Worm (Caenorhabditis elegans): Measurements from ENCODE around the gene unc-53.

The unc-53 gene

DNA sequence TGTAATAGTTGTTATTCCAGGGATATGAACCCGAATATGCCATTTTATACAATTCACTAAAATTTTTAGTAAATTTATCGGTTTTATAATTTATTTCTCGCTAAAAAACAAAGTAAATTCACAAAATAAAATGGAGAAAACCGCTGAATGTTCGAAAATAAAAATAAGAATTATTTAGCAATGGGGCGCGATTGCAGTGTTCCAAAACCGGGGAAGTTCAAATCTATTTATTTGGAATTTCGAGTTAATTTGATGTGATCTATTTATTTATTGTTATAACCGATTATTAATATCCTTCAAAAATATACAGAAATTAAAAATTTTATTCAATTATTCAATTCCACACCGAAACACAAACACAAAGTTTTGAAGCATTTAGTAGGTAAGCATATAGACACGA lies 43.3 kb upstream of the unc-53 start, which contains the start of gene F40F8.11 (continued):
- TF ChIP-seq vab-15 (tag; optimal IDR thresholded peaks at IDR 0.05), result no peak
- 0 out of 2 replicates have a peak, but pooled peaks have one; percentile 1 for TF ChIP-seq isw-1 (GFP tag; IDR thresholded peaks at IDR 0.05)
- peak; percentile 24 for TF ChIP-seq rnt-1 (tag; optimal IDR thresholded peaks at IDR 0.05)
- no peak for TF ChIP-seq mdl-1 (tag; optimal IDR thresholded peaks at IDR 0.05)
- TF ChIP-seq aha-1 (tag; optimal IDR thresholded peaks at IDR 0.05), result no peak
- peak; percentile 39 for TF ChIP-seq nhr-20 (tag; optimal IDR thresholded peaks at IDR 0.05)
- no peak for TF ChIP-seq ztf-11 (tag; optimal IDR thresholded peaks at IDR 0.05)
- no peak for TF ChIP-seq unc-98 (GFP tag; IDR thresholded peaks at IDR 0.05)
- TF ChIP-seq zag-1 (tag; optimal IDR thresholded peaks at IDR 0.05), result no peak
- peak; percentile 56 for TF ChIP-seq mep-1 (tag; optimal IDR thresholded peaks at IDR 0.05)
- TF ChIP-seq skn-1 (tag; optimal IDR thresholded peaks at IDR 0.05), result peak; percentile 57
- peak; percentile 59 for TF ChIP-seq nhr-71 (tag; optimal IDR thresholded peaks at IDR 0.05)
- no peak for TF ChIP-seq Y116A8C.19 (tag; optimal IDR thresholded peaks at IDR 0.05; ENCODE audit: borderline replicate concordance)
- TF ChIP-seq unc-86 (tag; optimal IDR thresholded peaks at IDR 0.05), result peak; percentile 3
- no peak for TF ChIP-seq pag-3 (tag; optimal IDR thresholded peaks at IDR 0.05; ENCODE audit: borderline replicate concordance, insufficient read depth)
- TF ChIP-seq lin-13 (GFP tag; optimal IDR thresholded peaks at IDR 0.05), result no peak
- TF ChIP-seq grh-1 (GFP tag; IDR thresholded peaks at IDR 0.05), result no peak
- TF ChIP-seq sox-4 (tag; optimal IDR thresholded peaks at IDR 0.05), result no peak
- no peak for TF ChIP-seq mef-2 (tag; optimal IDR thresholded peaks at IDR 0.05)
- TF ChIP-seq pax-3 (tag; optimal IDR thresholded peaks at IDR 0.05), result no peak
- no peak for TF ChIP-seq nhr-77 (tag; optimal IDR thresholded peaks at IDR 0.05)
- TF ChIP-seq lir-3 (tag; optimal IDR thresholded peaks at IDR 0.05; ENCODE audit: poor library complexity), result peak; percentile 2
- TF ChIP-seq snpc-4 (tag; optimal IDR thresholded peaks at IDR 0.05), result no peak
- peak; percentile 30 for TF ChIP-seq dsc-1 (tag; optimal IDR thresholded peaks at IDR 0.05)
- no peak for TF ChIP-seq egl-27 (tag; optimal IDR thresholded peaks at IDR 0.05)
- no peak for TF ChIP-seq unc-30 (tag; optimal IDR thresholded peaks at IDR 0.05)
- peak; percentile 80 to 91 (median 88) for TF ChIP-seq dpl-1 (GFP tag; optimal IDR thresholded peaks at IDR 0.05)
- TF ChIP-seq efl-3 (GFP tag; optimal IDR thresholded peaks at IDR 0.05), result no peak
- no peak for TF ChIP-seq jun-1 (tag; optimal IDR thresholded peaks at IDR 0.05)
- TF ChIP-seq pqm-1 (tag; optimal IDR thresholded peaks at IDR 0.05), result no peak
- TF ChIP-seq elt-2 (tag; optimal IDR thresholded peaks at IDR 0.05), result peak; percentile 22
- TF ChIP-seq lin-15B (tag; optimal IDR thresholded peaks at IDR 0.05), result no peak
- no peak for TF ChIP-seq fkh-4 (tag; optimal IDR thresholded peaks at IDR 0.05; ENCODE audit: borderline replicate concordance)
- TF ChIP-seq tlp-1 (tag; optimal IDR thresholded peaks at IDR 0.05), result no peak
- TF ChIP-seq sptf-1 (tag; optimal IDR thresholded peaks at IDR 0.05), result no peak
- TF ChIP-seq nhr-47 (tag; optimal IDR thresholded peaks at IDR 0.05), result peak; percentile 53
- TF ChIP-seq hlh-4 (tag; optimal IDR thresholded peaks at IDR 0.05), result no peak
- no peak for TF ChIP-seq ceh-88 (GFP tag; IDR thresholded peaks at IDR 0.05)
- TF ChIP-seq nhr-90 (tag; optimal IDR thresholded peaks at IDR 0.05; ENCODE audit: poor library complexity), result no peak
- no peak for TF ChIP-seq fos-1 (tag; optimal IDR thresholded peaks at IDR 0.05)
- no peak for TF ChIP-seq C34B4.2 (tag; optimal IDR thresholded peaks at IDR 0.05)
- TF ChIP-seq zip-4 (GFP tag; optimal IDR thresholded peaks at IDR 0.05), result no peak
- no peak for TF ChIP-seq fkh-8 (tag; optimal IDR thresholded peaks at IDR 0.05)
- no peak for TF ChIP-seq nhr-237 (tag; optimal IDR thresholded peaks at IDR 0.05)
- no peak for TF ChIP-seq ztf-4 (tag; optimal IDR thresholded peaks at IDR 0.05)
- no peak for TF ChIP-seq F16B12.6 (tag; optimal IDR thresholded peaks at IDR 0.05)
- peak; percentile 89 to 95 for TF ChIP-seq lin-35 (GFP tag; optimal IDR thresholded peaks at IDR 0.05)
- TF ChIP-seq ama-1 (optimal IDR thresholded peaks at IDR 0.05), result no peak
- peak; percentile 66 to 78 for TF ChIP-seq lsy-2 (tag; optimal IDR thresholded peaks at IDR 0.05)
- TF ChIP-seq nhr-12 (tag; optimal IDR thresholded peaks at IDR 0.05), result no peak
- no peak for TF ChIP-seq sup-37 (GFP tag; optimal IDR thresholded peaks at IDR 0.05)
- TF ChIP-seq mab-9 (GFP tag; IDR thresholded peaks at IDR 0.05), result no peak
- no peak for TF ChIP-seq aly-2 (tag; optimal IDR thresholded peaks at IDR 0.05)
- TF ChIP-seq fkh-10 (GFP tag; optimal IDR thresholded peaks at IDR 0.05), result no peak
